Worm (Caenorhabditis elegans) whole organism, L4/young adult: ENCODE measurements around the gene swt-1.

Experiments used
- W03F9.2 ChIP-seq: fragments of 150-350 bp; optimal IDR thresholded peaks from 2 replicates; lab custom pipeline; 2014; ENCODE audit warnings: missing biosample characterization, missing genetic modification characterization
- him-1 ChIP-seq: sonication (generic microtip); optimal IDR thresholded peaks from 2 replicates; lab custom pipeline; 2016; ENCODE audit warnings: missing genotype, missing genetic modification reagents, missing genetic modification characterization, missing compliant biosample characterization

ce11 chrIV:283347-283746 lies 24.0 kb upstream of the swt-1 start, which contains the start of gene best-19:
- no peak for TF ChIP-seq him-1 (tag; lab: Kevin White, UChicago)
- TF ChIP-seq W03F9.2 (tag; lab: Kevin White, UChicago) = no peak
